Worm (Caenorhabditis elegans): ENCODE measurements around the gene snf-7.

ce11 chrIII:12967437-12968043 lies 37.7 kb upstream of the snf-7 start:
- TF ChIP-seq ama-1 (optimal IDR thresholded peaks at IDR 0.05) (no peak), hmbx-1 (tag; optimal IDR thresholded peaks at IDR 0.05) (no peak)
